Worm (Caenorhabditis elegans) whole organism, mixed stage, embryonic: ENCODE data around the gene C36E8.4.
A peak's percentile ranks its signal among the peaks of the same experiment; 100 is the strongest.

Experiments used
- bed-3 ChIP-seq: fragments of 200-800 bp; sonication (Bioruptor generic); optimal IDR thresholded peaks from 3 replicates; lab custom pipeline; 2018; ENCODE audit warnings: mild to moderate bottlenecking, missing genetic modification characterization, moderate library complexity, missing compliant biosample characterization
- blmp-1 ChIP-seq: fragments of 150-350 bp; optimal IDR thresholded peaks from 2 replicates; lab custom pipeline; 2014; ENCODE audit warnings: missing biosample characterization, missing genetic modification characterization
- ceh-83 ChIP-seq: fragments of 200-800 bp; sonication (Bioruptor generic); optimal IDR thresholded peaks from 2 replicates; lab custom pipeline; 2018; ENCODE audit warnings: mild to moderate bottlenecking, missing genetic modification characterization, missing compliant biosample characterization
- ces-1 ChIP-seq: fragments of 150-350 bp; optimal IDR thresholded peaks from 2 replicates; lab custom pipeline; 2014; ENCODE audit warnings: missing biosample characterization, missing genetic modification reagents, missing genetic modification characterization
- drap-1 ChIP-seq: fragments of 200-800 bp; sonication (Bioruptor generic); optimal IDR thresholded peaks from 3 replicates; lab custom pipeline; 2018; ENCODE audit warnings: mild to moderate bottlenecking, missing genetic modification characterization, missing compliant biosample characterization
- elt-1 ChIP-seq: sonication (generic microtip); optimal IDR thresholded peaks from 2 replicates; lab custom pipeline; 2017; ENCODE audit warnings: missing genetic modification characterization, mild to moderate bottlenecking, missing compliant biosample characterization, antibody characterized with exemption, moderate library complexity, borderline replicate concordance; ENCODE audit not compliant: insufficient read depth
- flh-1 ChIP-seq: fragments of 200-800 bp; sonication (Bioruptor generic); optimal IDR thresholded peaks from 2 replicates; lab custom pipeline; 2018; ENCODE audit warnings: mild to moderate bottlenecking, missing genetic modification characterization, moderate library complexity, missing compliant biosample characterization
- ham-2 ChIP-seq: fragments of 200-800 bp; sonication (Bioruptor generic); optimal IDR thresholded peaks from 2 replicates; lab custom pipeline; 2018; ENCODE audit warnings: mild to moderate bottlenecking, missing genetic modification characterization, missing compliant biosample characterization
- hlh-1 ChIP-seq: fragments of 150-350 bp; optimal IDR thresholded peaks from 2 replicates; lab custom pipeline; 2014; ENCODE audit warnings: missing biosample characterization, missing genetic modification reagents, missing genetic modification characterization
- lin-13 ChIP-seq: fragments of 150-350 bp; optimal IDR thresholded peaks from 2 replicates; lab custom pipeline; 2014; ENCODE audit warnings: missing biosample characterization, missing genetic modification characterization
- lin-32 ChIP-seq: fragments of 200-800 bp; sonication (Bioruptor generic); optimal IDR thresholded peaks from 2 replicates; lab custom pipeline; 2018; ENCODE audit warnings: mild to moderate bottlenecking, missing genetic modification characterization, missing compliant biosample characterization
- lsy-2 ChIP-seq: fragments of 150-350 bp; optimal IDR thresholded peaks from 2 replicates; lab custom pipeline; 2014; ENCODE audit warnings: missing biosample characterization, missing genetic modification characterization
- mab-5 ChIP-seq: fragments of 150-350 bp; optimal IDR thresholded peaks from 2 replicates; lab custom pipeline; 2014; ENCODE audit warnings: missing biosample characterization, missing genetic modification characterization
- mep-1 ChIP-seq: fragments of 150-350 bp; optimal IDR thresholded peaks from 2 replicates; lab custom pipeline; 2017; ENCODE audit warnings: missing biosample characterization, missing genetic modification reagents, missing genetic modification characterization, inconsistent platforms
- mls-2 ChIP-seq: sonication (generic microtip); optimal IDR thresholded peaks from 2 replicates; lab custom pipeline; 2016; ENCODE audit warnings: mild to moderate bottlenecking, missing genetic modification characterization, moderate library complexity, missing compliant biosample characterization
- nhr-12 ChIP-seq: fragments of 150-350 bp; optimal IDR thresholded peaks from 2 replicates; lab custom pipeline; 2014; ENCODE audit warnings: missing biosample characterization, missing genetic modification characterization
- nhr-237 ChIP-seq: fragments of 150-350 bp; optimal IDR thresholded peaks from 2 replicates; lab custom pipeline; 2014; ENCODE audit warnings: missing biosample characterization, missing genetic modification characterization
- nhr-28 ChIP-seq: fragments of 150-350 bp; optimal IDR thresholded peaks from 2 replicates; lab custom pipeline; 2014; ENCODE audit warnings: missing biosample characterization, missing genetic modification characterization
- nhr-76 ChIP-seq: sonication (generic microtip); optimal IDR thresholded peaks from 2 replicates; lab custom pipeline; 2017; ENCODE audit warnings: missing biosample characterization, missing genetic modification characterization
- pha-4 ChIP-seq: fragments of 150-350 bp; optimal IDR thresholded peaks from 2 replicates; lab custom pipeline; 2018; ENCODE audit warnings: missing biosample characterization, missing genetic modification reagents, missing genetic modification characterization
- sem-2 ChIP-seq: fragments of 200-800 bp; sonication (Bioruptor generic); optimal IDR thresholded peaks from 2 replicates; lab custom pipeline; 2018; ENCODE audit warnings: mild to moderate bottlenecking, missing genetic modification characterization, missing compliant biosample characterization
- snpc-4 ChIP-seq: fragments of 150-350 bp; optimal IDR thresholded peaks from 2 replicates; lab custom pipeline; 2014; ENCODE audit warnings: missing biosample characterization, missing genetic modification characterization
- sptf-1 ChIP-seq: sonication (generic microtip); optimal IDR thresholded peaks from 2 replicates; lab custom pipeline; 2017; ENCODE audit warnings: mild to moderate bottlenecking, missing genetic modification characterization, moderate library complexity, missing compliant biosample characterization
- unc-120 ChIP-seq: sonication (generic microtip); optimal IDR thresholded peaks from 2 replicates; lab custom pipeline; 2017; ENCODE audit warnings: missing genetic modification characterization, missing compliant biosample characterization; ENCODE audit not compliant: poor library complexity, severe bottlenecking
- unc-39 ChIP-seq: fragments of 150-350 bp; optimal IDR thresholded peaks from 2 replicates; lab custom pipeline; 2014; ENCODE audit warnings: missing biosample characterization, missing genetic modification characterization
- unc-62 ChIP-seq: fragments of 150-350 bp; optimal IDR thresholded peaks from 2 replicates; lab custom pipeline; 2014; ENCODE audit warnings: missing biosample characterization, missing genetic modification reagents, missing genetic modification characterization
- ztf-11 ChIP-seq: fragments of 150-350 bp; optimal IDR thresholded peaks from 2 replicates; lab custom pipeline; 2014; ENCODE audit warnings: missing biosample characterization, missing genetic modification characterization

The C36E8.4 gene

ce11 chrIII:4013061-4013460 lies 925 bp downstream of the C36E8.4 start:
- TF ChIP-seq ceh-83 (GFP tag; lab: Kevin White, UChicago) (no peak), nhr-237 (tag; lab: Kevin White, UChicago) (no peak), lsy-2 (tag; lab: Kevin White, UChicago) (no peak), unc-39 (tag; lab: Kevin White, UChicago) (no peak), ham-2 (GFP tag; lab: Kevin White, UChicago) (no peak), mab-5 (tag; lab: Kevin White, UChicago) (no peak), sem-2 (GFP tag; lab: Kevin White, UChicago) (no peak)

ce11 chrIII:4015382-4015986 lies 3.3 kb downstream of the C36E8.4 start:
- TF ChIP-seq mab-5 (tag; lab: Kevin White, UChicago) (no peak), ceh-83 (GFP tag; lab: Kevin White, UChicago) (no peak), ces-1 (no peak), lin-13 (tag; lab: Kevin White, UChicago) (no peak), flh-1 (GFP tag; lab: Kevin White, UChicago) (no peak), lin-32 (GFP tag; lab: Kevin White, UChicago) (no peak), drap-1 (no peak), nhr-76 (no peak), nhr-12 (tag; lab: Kevin White, UChicago) (no peak), unc-62 (GFP tag; lab: Kevin White, UChicago) (no peak), ztf-11 (tag; lab: Kevin White, UChicago) (no peak)

DNA sequence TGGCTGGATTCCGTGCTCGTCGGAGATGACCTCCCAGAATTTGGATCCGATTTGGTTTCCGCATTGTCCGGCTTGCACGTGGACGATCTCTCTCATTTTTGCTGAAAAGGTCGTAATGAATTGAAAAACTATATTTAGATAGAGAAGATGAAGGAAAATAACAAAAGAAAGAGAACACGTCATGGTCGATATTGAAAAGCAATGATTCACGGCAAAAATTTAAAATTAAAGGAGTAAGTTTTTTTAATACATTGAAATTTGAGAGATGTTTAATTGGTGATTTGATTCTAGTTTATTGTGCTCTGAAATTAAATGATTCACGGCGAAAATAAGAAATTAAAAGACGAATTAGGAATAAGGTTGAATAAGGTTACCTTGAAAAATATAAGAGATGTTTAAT lies 5.4 kb downstream of the C36E8.4 start, which contains the start of gene tbb-2:
tbb-2 (minus strand) TSS at position 101 of the 400 bp plus-strand sequence.
- TF ChIP-seq blmp-1 (tag; lab: Kevin White, UChicago) (no peak), unc-39 (tag; lab: Kevin White, UChicago) (no peak), hlh-1 (tag; lab: Kevin White, UChicago) (no peak), lsy-2 (tag; lab: Kevin White, UChicago) (no peak), mls-2 (tag; lab: Kevin White, UChicago) (no peak), elt-1 (tag; lab: Kevin White, UChicago) (no peak), snpc-4 (no peak), pha-4 (tag; lab: Kevin White, UChicago) (no peak), nhr-28 (tag; lab: Kevin White, UChicago) (no peak), ztf-11 (tag; lab: Kevin White, UChicago) (no peak), bed-3 (GFP tag; lab: Kevin White, UChicago) (no peak), ces-1 (no peak), drap-1 (no peak), nhr-12 (tag; lab: Kevin White, UChicago) (no peak), lin-13 (tag; lab: Kevin White, UChicago) (no peak), lin-32 (GFP tag; lab: Kevin White, UChicago) (no peak)

DNA sequence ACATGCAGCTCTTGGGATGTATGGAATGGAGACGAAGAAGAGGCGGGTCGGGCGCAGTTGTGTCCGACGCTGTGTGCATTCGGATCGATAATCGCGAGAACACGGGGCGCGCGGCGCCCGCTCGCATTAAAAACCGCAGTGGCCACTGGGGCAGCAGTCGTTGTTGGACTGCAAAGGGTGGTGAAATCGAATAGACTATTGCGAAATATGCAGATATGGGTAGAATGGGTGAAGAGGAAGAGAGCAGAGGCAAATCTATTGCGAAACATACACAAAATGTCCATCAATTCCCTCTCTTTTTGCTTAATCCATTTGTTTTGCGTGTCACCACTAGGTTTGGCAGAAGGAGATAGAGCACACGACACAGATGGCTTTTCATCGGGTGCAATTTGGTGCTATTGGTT lies 6.0 kb downstream of the C36E8.4 start:
- TF ChIP-seq bed-3 (GFP tag; lab: Kevin White, UChicago), result no peak
- peak; percentile 55 for TF ChIP-seq unc-62 (GFP tag; lab: Kevin White, UChicago)
- peak; percentile 80 for TF ChIP-seq ces-1
- peak; percentile 1 for TF ChIP-seq lin-13 (tag; lab: Kevin White, UChicago)
- TF ChIP-seq mep-1, result no peak
- TF ChIP-seq sptf-1 (tag; lab: Kevin White, UChicago), result peak; percentile 34
- TF ChIP-seq, all 35 proteins: peak for 4

DNA sequence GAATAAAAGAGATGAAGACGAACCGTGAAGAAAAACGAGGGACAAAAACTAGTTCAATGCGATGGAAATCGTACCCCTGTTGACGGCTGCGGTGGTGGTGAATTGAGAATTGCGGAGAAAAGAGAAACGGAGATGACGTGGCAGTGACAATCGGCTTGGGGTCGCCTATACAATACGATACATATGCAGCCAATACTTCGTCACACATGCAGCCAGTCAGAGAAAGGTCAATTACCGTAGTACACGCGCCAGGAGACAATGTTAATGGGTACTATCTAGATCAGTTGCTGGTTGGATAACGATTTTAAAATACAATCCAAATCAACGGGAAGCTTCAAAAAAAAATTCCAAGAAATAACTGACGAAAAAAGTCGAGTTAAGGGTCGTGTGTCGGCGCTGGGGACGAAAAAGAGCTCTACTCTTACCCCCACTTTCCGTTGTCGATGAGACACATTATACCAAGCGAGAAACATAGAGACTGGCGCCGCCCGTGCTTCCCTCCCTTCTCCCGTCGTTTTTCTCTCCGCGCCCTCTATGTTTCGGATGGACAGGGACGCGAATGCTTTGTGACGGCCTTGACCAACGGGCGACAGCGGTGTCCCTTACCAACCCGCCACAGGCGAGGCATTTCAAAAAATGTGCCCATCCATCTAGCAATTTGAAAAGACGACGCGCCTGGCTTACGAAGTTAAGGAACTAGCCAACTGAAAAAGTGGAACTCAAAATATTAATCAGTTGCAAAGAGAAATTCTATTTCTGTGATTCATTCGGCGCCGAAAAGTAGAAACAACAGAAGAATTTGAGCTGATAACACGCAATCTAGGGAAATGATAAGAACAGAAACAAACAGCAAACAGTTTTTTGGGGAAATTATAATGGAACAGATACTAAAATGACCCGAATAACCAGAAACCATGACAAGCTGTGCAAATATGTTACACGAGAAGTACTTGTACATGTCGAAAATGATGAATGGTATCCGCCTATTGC lies 6.8 kb downstream of the C36E8.4 start:
- TF ChIP-seq unc-39 (tag; lab: Kevin White, UChicago) (no peak), hlh-1 (tag; lab: Kevin White, UChicago) (no peak), unc-120 (tag; lab: Kevin White, UChicago) (no peak), ham-2 (GFP tag; lab: Kevin White, UChicago) (peak; percentile 12)
